Fruit fly (Drosophila melanogaster) whole organism, adult: ENCODE measurements around the gene CG33258.
A peak's percentile ranks its signal among the peaks of the same experiment; 100 is the strongest.

ENCODE experiments used
- CG11617 ChIP-seq: fragments of 200-800 bp; sonication (Bioruptor generic); optimal IDR thresholded peaks from 2 replicates; lab custom pipeline; 2017; ENCODE audit warnings: mild to moderate bottlenecking, missing biosample characterization, missing genetic modification reagents, missing genetic modification characterization
- CG12768 ChIP-seq: fragments of 200-800 bp; sonication (Bioruptor generic); optimal IDR thresholded peaks from 2 replicates; lab custom pipeline; 2017; ENCODE audit warnings: missing biosample characterization, missing genetic modification characterization, mild to moderate bottlenecking, moderate library complexity, missing genetic modification reagents
- CG14711 ChIP-seq: fragments of 200-800 bp; sonication (Bioruptor generic); optimal IDR thresholded peaks from 2 replicates; lab custom pipeline; 2018; ENCODE audit warnings: missing biosample characterization, mild to moderate bottlenecking, missing genetic modification characterization, moderate library complexity
- CG1620 ChIP-seq: fragments of 200-800 bp; sonication (Bioruptor generic); optimal IDR thresholded peaks from 2 replicates; lab custom pipeline; 2016; ENCODE audit warnings: missing biosample characterization, missing genetic modification characterization
- CG33017 ChIP-seq: fragments of 200-800 bp; sonication (Bioruptor generic); optimal IDR thresholded peaks from 2 replicates; lab custom pipeline; 2018; ENCODE audit warnings: missing biosample characterization, mild to moderate bottlenecking, missing genetic modification characterization, moderate library complexity
- CG5204 ChIP-seq: fragments of 200-800 bp; sonication (Bioruptor generic); optimal IDR thresholded peaks from 2 replicates; lab custom pipeline; 2016; ENCODE audit warnings: missing biosample characterization, missing genetic modification characterization
- CG7045 ChIP-seq: fragments of 200-800 bp; sonication (Bioruptor generic); optimal IDR thresholded peaks from 2 replicates; lab custom pipeline; 2017; ENCODE audit warnings: missing biosample characterization, mild to moderate bottlenecking, missing genetic modification characterization
- CG7101 ChIP-seq: fragments of 200-800 bp; sonication (Bioruptor generic); optimal IDR thresholded peaks from 2 replicates; lab custom pipeline; 2018; ENCODE audit warnings: missing biosample characterization, mild to moderate bottlenecking, missing genetic modification characterization, moderate library complexity
- Clk ChIP-seq: fragments of 200-800 bp; sonication (Bioruptor generic); optimal IDR thresholded peaks from 2 replicates; lab custom pipeline; 2017; ENCODE audit warnings: missing biosample characterization, missing genetic modification characterization
- Hr96 ChIP-seq: fragments of 200-800 bp; sonication (Bioruptor generic); optimal IDR thresholded peaks from 2 replicates; lab custom pipeline; 2016; ENCODE audit warnings: missing biosample characterization, missing genetic modification characterization
- Mnt ChIP-seq: fragments of 200-800 bp; sonication (Bioruptor generic); optimal IDR thresholded peaks from 2 replicates; lab custom pipeline; 2016; ENCODE audit warnings: missing biosample characterization, mild to moderate bottlenecking, missing genetic modification characterization
- bab1 ChIP-seq: fragments of 200-800 bp; sonication (Bioruptor generic); optimal IDR thresholded peaks from 3 replicates; lab custom pipeline; 2019; ENCODE audit warnings: missing biosample characterization, mild to moderate bottlenecking, missing genetic modification characterization, moderate library complexity
- cic ChIP-seq: fragments of 200-800 bp; sonication (Bioruptor generic); optimal IDR thresholded peaks from 2 replicates; lab custom pipeline; 2017; ENCODE audit warnings: missing biosample characterization, mild to moderate bottlenecking, missing genetic modification characterization, moderate library complexity
- cnc ChIP-seq, 2 experiments: fragments of >200 bp; optimal IDR thresholded peaks; 2 replicates each; lab custom pipeline; 2017
- kay ChIP-seq: fragments of 200-800 bp; sonication (Bioruptor generic); peaks from one replicate; lab custom pipeline; 2016; ENCODE audit warnings: missing biosample characterization, missing genetic modification characterization, borderline replicate concordance
- ovo ChIP-seq: fragments of 200-800 bp; sonication (Bioruptor generic); optimal IDR thresholded peaks from 2 replicates; lab custom pipeline; 2016; ENCODE audit warnings: missing biosample characterization, missing genetic modification characterization
- pad ChIP-seq: fragments of 200-800 bp; sonication (Bioruptor generic); optimal IDR thresholded peaks from 3 replicates; lab custom pipeline; 2017; ENCODE audit warnings: missing biosample characterization, missing genetic modification characterization, mild to moderate bottlenecking, moderate library complexity, missing genetic modification reagents
- tj ChIP-seq: fragments of 200-800 bp; sonication (Bioruptor generic); optimal IDR thresholded peaks from 3 replicates; lab custom pipeline; 2017; ENCODE audit warnings: missing biosample characterization, mild to moderate bottlenecking, missing genetic modification characterization, moderate library complexity
- toe ChIP-seq: fragments of 200-800 bp; sonication (Bioruptor generic); optimal IDR thresholded peaks from 2 replicates; lab custom pipeline; 2016; ENCODE audit warnings: missing biosample characterization, missing genetic modification characterization

Gene CG33258

dm6 chr3L:16039063-16039462 is 43.3 kb upstream of the CG33258 start:
- no peak for TF ChIP-seq tj (GFP tag; lab: Kevin White, UChicago)
- no peak for TF ChIP-seq Clk (GFP tag; lab: Kevin White, UChicago)
- no peak for TF ChIP-seq CG11617
- no peak for TF ChIP-seq toe (GFP tag; lab: Kevin White, UChicago)
- no peak for TF ChIP-seq CG12768 (GFP tag; lab: Kevin White, UChicago)
- TF ChIP-seq CG33017 (tag; lab: Kevin White, UChicago), result no peak
- no peak for TF ChIP-seq bab1 (GFP tag; lab: Kevin White, UChicago)
- TF ChIP-seq CG1620 (GFP tag; lab: Kevin White, UChicago), result no peak
- no peak for TF ChIP-seq pad (GFP tag; lab: Kevin White, UChicago)

- TF ChIP-seq CG7101 (tag; lab: Kevin White, UChicago), result no peak
- TF ChIP-seq Clk (GFP tag; lab: Kevin White, UChicago), result no peak
- TF ChIP-seq Hr96 (GFP tag; lab: Kevin White, UChicago), result no peak
- TF ChIP-seq kay (GFP tag; lab: Kevin White, UChicago), result peak; percentile 61
- no peak for TF ChIP-seq cic
- no peak for TF ChIP-seq CG11617
These were observed 42.0 kb upstream of the CG33258 start for dm6 chr3L:16040389-16040788.

dm6 chr3L:16041260-16042079 is 40.9 kb upstream of the CG33258 start:
- TF ChIP-seq CG5204 (GFP tag; lab: Kevin White, UChicago) (no peak), Mnt (no peak), bab1 (GFP tag; lab: Kevin White, UChicago) (no peak), CG14711 (tag; lab: Kevin White, UChicago) (no peak), Hr96 (GFP tag; lab: Kevin White, UChicago) (peak; percentile 8), CG7045 (GFP tag; lab: Kevin White, UChicago) (no peak), pad (GFP tag; lab: Kevin White, UChicago) (no peak), CG12768 (GFP tag; lab: Kevin White, UChicago) (no peak), tj (GFP tag; lab: Kevin White, UChicago) (peak; percentile 25), ovo (GFP tag; lab: Kevin White, UChicago) (no peak), cnc (optimal IDR thresholded peaks at IDR 0.05; lab: Kevin White, UChicago) (no peak)

- TF ChIP-seq kay (GFP tag; lab: Kevin White, UChicago) (peak; percentile 84), pad (GFP tag; lab: Kevin White, UChicago) (no peak)
These were observed 40.3 kb upstream of the CG33258 start for dm6 chr3L:16042080-16042344.

- TF ChIP-seq CG11617, result no peak
- no peak for TF ChIP-seq toe (GFP tag; lab: Kevin White, UChicago)
- no peak for TF ChIP-seq bab1 (GFP tag; lab: Kevin White, UChicago)
- TF ChIP-seq CG33017 (tag; lab: Kevin White, UChicago), result no peak
These were observed 39.7 kb upstream of the CG33258 start for dm6 chr3L:16042640-16043039.

dm6 chr3L:16043045-16043781 is 39.1 kb upstream of the CG33258 start:
- TF ChIP-seq CG7101 (tag; lab: Kevin White, UChicago) (peak; percentile 16), CG12768 (GFP tag; lab: Kevin White, UChicago) (no peak), bab1 (GFP tag; lab: Kevin White, UChicago) (peak; percentile 11), cic (no peak), tj (GFP tag; lab: Kevin White, UChicago) (peak; percentile 17), CG7045 (GFP tag; lab: Kevin White, UChicago) (no peak), pad (GFP tag; lab: Kevin White, UChicago) (no peak), ovo (GFP tag; lab: Kevin White, UChicago) (no peak), CG14711 (tag; lab: Kevin White, UChicago) (peak; percentile 42), CG11617 (no peak)

dm6 chr3L:16043782-16044352 is 38.5 kb upstream of the CG33258 start:
- no peak for TF ChIP-seq toe (GFP tag; lab: Kevin White, UChicago)
- TF ChIP-seq CG5204 (GFP tag; lab: Kevin White, UChicago), result no peak
- no peak for TF ChIP-seq tj (GFP tag; lab: Kevin White, UChicago)
